Fruit fly (Drosophila melanogaster) whole organism, prepupa: Measurements from ENCODE around the gene CG13699.

Experiments
- Blimp-1 ChIP-seq: fragments of 200-800 bp; sonication (Bioruptor generic); optimal IDR thresholded peaks from 3 replicates; lab custom pipeline; 2017; ENCODE audit warnings: missing biosample characterization, missing genetic modification characterization, mild to moderate bottlenecking, moderate library complexity, missing genetic modification reagents
- CG10631 ChIP-seq: fragments of 200-800 bp; sonication (Bioruptor generic); optimal IDR thresholded peaks from 2 replicates; lab custom pipeline; 2016; ENCODE audit warnings: missing biosample characterization, missing genetic modification characterization
- CG10669 ChIP-seq: fragments of 200-800 bp; sonication (Bioruptor generic); optimal IDR thresholded peaks from 3 replicates; lab custom pipeline; 2018; ENCODE audit warnings: missing biosample characterization, mild to moderate bottlenecking, missing genetic modification characterization, moderate library complexity
- CG11294 ChIP-seq: fragments of 200-800 bp; sonication (Bioruptor generic); IDR thresholded peaks from 2 replicates; pipeline ENCODE4 v1.3.6; 2022; ENCODE audit warnings: missing biosample characterization, missing genetic modification characterization
- CG11762 ChIP-seq: fragments of 200-800 bp; sonication (Bioruptor generic); optimal IDR thresholded peaks from 3 replicates; lab custom pipeline; 2016; ENCODE audit warnings: missing biosample characterization, missing genetic modification characterization; ENCODE audit not compliant: insufficient read depth
- CG11902 ChIP-seq: fragments of 200-800 bp; sonication (Bioruptor generic); optimal IDR thresholded peaks from 3 replicates; lab custom pipeline; 2016; ENCODE audit warnings: missing biosample characterization, missing genetic modification characterization
- CG15336 ChIP-seq: fragments of 200-800 bp; sonication (Bioruptor generic); IDR thresholded peaks from 2 replicates; pipeline ENCODE4 v1.3.6; 2022; ENCODE audit warnings: missing biosample characterization, missing genetic modification characterization
- CG1621 ChIP-seq: fragments of 200-800 bp; sonication (Bioruptor generic); optimal IDR thresholded peaks from 3 replicates; lab custom pipeline; 2018; ENCODE audit warnings: missing biosample characterization, mild to moderate bottlenecking, missing genetic modification characterization
- CG16779 ChIP-seq: fragments of 200-800 bp; sonication (Bioruptor generic); optimal IDR thresholded peaks from 3 replicates; lab custom pipeline; 2017; ENCODE audit warnings: missing biosample characterization, mild to moderate bottlenecking, missing genetic modification characterization
- CG3032 ChIP-seq: fragments of 200-800 bp; optimal IDR thresholded peaks from 2 replicates; lab custom pipeline; 2019; ENCODE audit warnings: missing biosample characterization, mild to moderate bottlenecking, missing genetic modification characterization, moderate library complexity
- CG31627 ChIP-seq: fragments of 200-800 bp; sonication (Bioruptor generic); optimal IDR thresholded peaks from 3 replicates; lab custom pipeline; 2016; ENCODE audit warnings: missing biosample characterization, missing genetic modification characterization
- CG32006 ChIP-seq: fragments of 200-800 bp; sonication (Bioruptor generic); optimal IDR thresholded peaks from 3 replicates; lab custom pipeline; 2017; ENCODE audit warnings: missing biosample characterization, mild to moderate bottlenecking, missing genetic modification characterization
- CG34406 ChIP-seq: fragments of 200-800 bp; sonication (Bioruptor generic); optimal IDR thresholded peaks from 3 replicates; lab custom pipeline; 2016; ENCODE audit warnings: missing biosample characterization, missing genetic modification characterization
- CG3919 ChIP-seq: fragments of 200-800 bp; sonication (Bioruptor generic); optimal IDR thresholded peaks from 3 replicates; lab custom pipeline; 2016; ENCODE audit warnings: missing biosample characterization, missing genetic modification characterization
- CG4318 ChIP-seq: fragments of 200-800 bp; sonication (Bioruptor generic); optimal IDR thresholded peaks from 3 replicates; lab custom pipeline; 2017; ENCODE audit warnings: missing biosample characterization, mild to moderate bottlenecking, missing genetic modification characterization
- CG6163 ChIP-seq: fragments of 200-800 bp; sonication (Bioruptor generic); IDR thresholded peaks from 3 replicates; pipeline ENCODE4 v1.3.6; 2022; ENCODE audit warnings: missing biosample characterization, missing genetic modification characterization
- CG6792 ChIP-seq: fragments of 200-800 bp; sonication (Bioruptor generic); optimal IDR thresholded peaks from 3 replicates; lab custom pipeline; 2016; ENCODE audit warnings: missing biosample characterization, missing genetic modification characterization
- CG6808 ChIP-seq: fragments of 200-800 bp; sonication (Bioruptor generic); optimal IDR thresholded peaks from 3 replicates; lab custom pipeline; 2017; ENCODE audit warnings: missing biosample characterization, missing genetic modification characterization, mild to moderate bottlenecking, moderate library complexity, missing genetic modification reagents
- CG6854 ChIP-seq: fragments of 200-800 bp; sonication (Bioruptor generic); optimal IDR thresholded peaks from 2 replicates; lab custom pipeline; 2017; ENCODE audit warnings: missing biosample characterization, mild to moderate bottlenecking, missing genetic modification characterization
- CG7368 ChIP-seq: fragments of 200-800 bp; sonication (Bioruptor generic); optimal IDR thresholded peaks from 3 replicates; lab custom pipeline; 2016; ENCODE audit warnings: missing biosample characterization, missing genetic modification characterization
- CG8119 ChIP-seq: fragments of 200-800 bp; sonication (Bioruptor generic); IDR thresholded peaks from 3 replicates; pipeline ENCODE4 v1.3.6; 2022; ENCODE audit warnings: missing biosample characterization, missing genetic modification characterization
- CG8319 ChIP-seq: fragments of 200-800 bp; sonication (Bioruptor generic); optimal IDR thresholded peaks from 3 replicates; lab custom pipeline; 2016; ENCODE audit warnings: missing biosample characterization, missing genetic modification characterization
- CG9139 ChIP-seq: fragments of 200-800 bp; sonication (Bioruptor generic); optimal IDR thresholded peaks from 3 replicates; lab custom pipeline; 2017; ENCODE audit warnings: missing biosample characterization, mild to moderate bottlenecking, missing genetic modification characterization
- Eip78C ChIP-seq: fragments of 200-800 bp; sonication (Bioruptor generic); peaks from one replicate; lab custom pipeline; 2016; ENCODE audit warnings: missing biosample characterization, missing genetic modification characterization
- Eip93F ChIP-seq: fragments of 200-800 bp; sonication (Bioruptor generic); optimal IDR thresholded peaks from 2 replicates; lab custom pipeline; 2016; ENCODE audit warnings: missing biosample characterization, mild to moderate bottlenecking, missing genetic modification characterization
- Ets21C ChIP-seq: fragments of 200-800 bp; sonication (Bioruptor generic); optimal IDR thresholded peaks from 3 replicates; lab custom pipeline; 2016; ENCODE audit warnings: missing biosample characterization, missing genetic modification characterization
- Ets96B ChIP-seq: fragments of 200-800 bp; optimal IDR thresholded peaks from 2 replicates; lab custom pipeline; 2019; ENCODE audit warnings: missing biosample characterization, mild to moderate bottlenecking, missing genetic modification characterization, moderate library complexity
- Gug ChIP-seq: fragments of 200-800 bp; sonication (Bioruptor generic); IDR thresholded peaks from 2 replicates; pipeline ENCODE4 v1.3.6; 2022; ENCODE audit warnings: missing biosample characterization, missing genetic modification characterization
- Hr38 ChIP-seq: sonication (Bioruptor generic); optimal IDR thresholded peaks from 2 replicates; lab custom pipeline; 2016; ENCODE audit warnings: missing biosample characterization, missing genetic modification characterization
- Hr39 ChIP-seq: fragments of 200-800 bp; sonication (Bioruptor generic); optimal IDR thresholded peaks from 2 replicates; lab custom pipeline; 2016; ENCODE audit warnings: missing biosample characterization, missing genetic modification characterization
- Lpt ChIP-seq: fragments of 200-800 bp; sonication (Bioruptor generic); optimal IDR thresholded peaks from 3 replicates; lab custom pipeline; 2016; ENCODE audit warnings: missing biosample characterization, missing genetic modification characterization
- Met ChIP-seq: fragments of 200-800 bp; sonication (Bioruptor generic); optimal IDR thresholded peaks from 3 replicates; lab custom pipeline; 2016; ENCODE audit warnings: missing biosample characterization, missing genetic modification characterization
- OdsH ChIP-seq: fragments of 200-800 bp; sonication (Bioruptor generic); optimal IDR thresholded peaks from 3 replicates; lab custom pipeline; 2016; ENCODE audit warnings: missing biosample characterization, missing genetic modification characterization
- Smox ChIP-seq: fragments of 200-800 bp; sonication (Bioruptor generic); optimal IDR thresholded peaks from 3 replicates; lab custom pipeline; 2016; ENCODE audit warnings: missing biosample characterization, missing genetic modification characterization
- Sox14 ChIP-seq: fragments of 200-800 bp; sonication (Bioruptor generic); optimal IDR thresholded peaks from 3 replicates; lab custom pipeline; 2016; ENCODE audit warnings: missing biosample characterization, missing genetic modification characterization
- Sox15 ChIP-seq: fragments of 200-800 bp; sonication (Bioruptor generic); optimal IDR thresholded peaks from 3 replicates; lab custom pipeline; 2016; ENCODE audit warnings: missing biosample characterization, missing genetic modification characterization
- achi ChIP-seq: fragments of 200-800 bp; sonication (Bioruptor generic); optimal IDR thresholded peaks from 3 replicates; lab custom pipeline; 2016; ENCODE audit warnings: missing biosample characterization, missing genetic modification characterization
- acj6 ChIP-seq: fragments of 200-800 bp; sonication (Bioruptor generic); optimal IDR thresholded peaks from 3 replicates; lab custom pipeline; 2016; ENCODE audit warnings: missing biosample characterization, missing genetic modification characterization
- cyc ChIP-seq: fragments of 200-800 bp; sonication (Bioruptor generic); optimal IDR thresholded peaks from 3 replicates; lab custom pipeline; 2016; ENCODE audit warnings: missing biosample characterization, missing genetic modification characterization
- dac ChIP-seq: fragments of 200-800 bp; sonication (Bioruptor generic); optimal IDR thresholded peaks from 2 replicates; lab custom pipeline; 2017; ENCODE audit warnings: missing biosample characterization, mild to moderate bottlenecking, missing genetic modification characterization
- eg ChIP-seq: fragments of 200-800 bp; sonication (Bioruptor generic); IDR thresholded peaks from 3 replicates; pipeline ENCODE4 v1.3.6; 2022; ENCODE audit warnings: missing biosample characterization, missing genetic modification characterization
- fd59A ChIP-seq: fragments of 200-800 bp; sonication (Bioruptor generic); optimal IDR thresholded peaks from 2 replicates; lab custom pipeline; 2017; ENCODE audit warnings: missing biosample characterization, mild to moderate bottlenecking, missing genetic modification characterization, missing genetic modification reagents
- fkh ChIP-seq: fragments of 200-800 bp; sonication (Bioruptor generic); optimal IDR thresholded peaks from 3 replicates; lab custom pipeline; 2017; ENCODE audit warnings: missing biosample characterization, mild to moderate bottlenecking, missing genetic modification characterization, moderate library complexity
- lz ChIP-seq: fragments of 200-800 bp; sonication (Bioruptor generic); optimal IDR thresholded peaks from 3 replicates; lab custom pipeline; 2016; ENCODE audit warnings: missing biosample characterization, missing genetic modification characterization
- net ChIP-seq: fragments of 200-800 bp; sonication (Bioruptor generic); optimal IDR thresholded peaks from 3 replicates; lab custom pipeline; 2016; ENCODE audit warnings: missing biosample characterization, missing genetic modification characterization
- pdm3 ChIP-seq: fragments of 200-800 bp; sonication (Bioruptor generic); optimal IDR thresholded peaks from 3 replicates; lab custom pipeline; 2016; ENCODE audit warnings: missing biosample characterization, missing genetic modification characterization
- salr ChIP-seq, 2 experiments: fragments of 200-800 bp; sonication (Bioruptor generic); optimal IDR thresholded peaks; 3 replicates each; lab custom pipeline; 2016 to 2018; ENCODE audit warnings: missing biosample characterization in 2 of 2, missing genetic modification characterization in 2 of 2, mild to moderate bottlenecking in 1 of 2
- spab ChIP-seq: fragments of 200-800 bp; sonication (Bioruptor generic); optimal IDR thresholded peaks from 2 replicates; lab custom pipeline; 2017; ENCODE audit warnings: missing biosample characterization, mild to moderate bottlenecking, missing genetic modification characterization, missing genetic modification reagents
- ss ChIP-seq, 2 experiments: fragments of 200-800 bp; sonication (Bioruptor generic); optimal IDR thresholded peaks; 2 replicates in 1 of 2; 3 replicates in 1 of 2; lab custom pipeline; 2017 to 2018; ENCODE audit warnings: mild to moderate bottlenecking in 2 of 2, missing biosample characterization in 2 of 2, missing genetic modification characterization in 2 of 2, moderate library complexity in 1 of 2
- topi ChIP-seq: fragments of 200-800 bp; sonication (Bioruptor generic); optimal IDR thresholded peaks from 3 replicates; lab custom pipeline; 2016; ENCODE audit warnings: missing biosample characterization, missing genetic modification characterization
- vri ChIP-seq: fragments of 200-800 bp; sonication (Bioruptor generic); optimal IDR thresholded peaks from 3 replicates; lab custom pipeline; 2016; ENCODE audit warnings: missing biosample characterization, mild to moderate bottlenecking, missing genetic modification characterization

The CG13699 gene

dm6 chr3L:18192858-18193478 lies 30.6 kb upstream of the CG13699 start:
- TF ChIP-seq CG7368 (GFP tag; lab: Kevin White, UChicago) = peak; percentile 75
- peak; percentile 57 for TF ChIP-seq CG32006 (GFP tag; lab: Kevin White, UChicago)
- peak; percentile 90 for TF ChIP-seq achi
- peak; percentile 86 for TF ChIP-seq CG11902 (GFP tag; lab: Kevin White, UChicago)
- peak; percentile 65 for TF ChIP-seq CG1621
- peak; percentile 73 for TF ChIP-seq Hr39 (GFP tag; lab: Kevin White, UChicago)
- peak; percentile 73 for TF ChIP-seq lz
- TF ChIP-seq CG6163 (GFP tag; lab: Robert Waterston, UW) = peak; percentile 74
- TF ChIP-seq CG8119 (GFP tag; lab: Robert Waterston, UW) = peak; percentile 69
- TF ChIP-seq acj6 (GFP tag; lab: Kevin White, UChicago) = peak; percentile 91
- TF ChIP-seq CG15336 (GFP tag; lab: Robert Waterston, UW) = peak; percentile 49
- no peak for TF ChIP-seq CG4318 (GFP tag; lab: Kevin White, UChicago)
- peak; percentile 97 for TF ChIP-seq CG3032
- TF ChIP-seq CG16779 = peak; percentile 66
- peak; percentile 76 for TF ChIP-seq CG11762 (GFP tag; lab: Kevin White, UChicago)
- peak; percentile 64 for TF ChIP-seq Lpt (GFP tag; lab: Kevin White, UChicago)
- TF ChIP-seq CG34406 (GFP tag; lab: Kevin White, UChicago) = peak; percentile 95
- TF ChIP-seq CG9139 (GFP tag; lab: Kevin White, UChicago) = peak; percentile 90
- peak; percentile 85 for TF ChIP-seq Met
- TF ChIP-seq Smox (GFP tag; lab: Kevin White, UChicago) = peak; percentile 84
- TF ChIP-seq Eip93F = peak; percentile 59
- TF ChIP-seq CG8319 (GFP tag; lab: Kevin White, UChicago) = peak; percentile 78
- TF ChIP-seq OdsH = peak; percentile 88
- TF ChIP-seq Sox15 (GFP tag; lab: Kevin White, UChicago) = peak; percentile 84
- peak; percentile 34; the same call in 1 of the 2 replicates for TF ChIP-seq Gug
- peak; percentile 75 for TF ChIP-seq fd59A (GFP tag; lab: Kevin White, UChicago)
- TF ChIP-seq vri (GFP tag; lab: Kevin White, UChicago) = peak; percentile 73
- TF ChIP-seq Blimp-1 (GFP tag; lab: Kevin White, UChicago) = peak; percentile 87
- no peak for TF ChIP-seq Hr38 (GFP tag; lab: Kevin White, UChicago)
- TF ChIP-seq Ets21C (GFP tag; lab: Kevin White, UChicago) = peak; percentile 50
- peak; percentile 75 for TF ChIP-seq CG6854 (GFP tag; lab: Kevin White, UChicago)
- TF ChIP-seq CG10631 (GFP tag; lab: Kevin White, UChicago) = peak; percentile 92
- peak; percentile 95 for TF ChIP-seq Eip78C (GFP tag; lab: Kevin White, UChicago)
- TF ChIP-seq pdm3 (GFP tag; lab: Kevin White, UChicago) = peak; percentile 72
- peak; percentile 83 for TF ChIP-seq cyc
- TF ChIP-seq fkh = peak; percentile 59
- TF ChIP-seq CG6808 (GFP tag; lab: Kevin White, UChicago) = peak; percentile 92
- peak; percentile 84 for TF ChIP-seq topi (GFP tag; lab: Kevin White, UChicago)
- TF ChIP-seq CG31627 (GFP tag; lab: Kevin White, UChicago) = peak; percentile 79
- no peak for TF ChIP-seq CG11294 (GFP tag; lab: Robert Waterston, UW)
- TF ChIP-seq net (GFP tag; lab: Kevin White, UChicago) = peak; percentile 73
- TF ChIP-seq spab (GFP tag; lab: Kevin White, UChicago) = peak; percentile 91
- TF ChIP-seq ss (GFP tag; optimal IDR thresholded peaks at IDR 0.05; lab: Kevin White, UChicago) = peak; percentile 91 to 92
- no peak for TF ChIP-seq eg (GFP tag; lab: Robert Waterston, UW)
- peak; percentile 44 to 73 for TF ChIP-seq salr (GFP tag; optimal IDR thresholded peaks at IDR 0.05; lab: Kevin White, UChicago)
- peak; percentile 86 for TF ChIP-seq CG6792 (GFP tag; lab: Kevin White, UChicago)
- TF ChIP-seq CG10669 (GFP tag; lab: Kevin White, UChicago) = peak; percentile 88
- TF ChIP-seq Ets96B (tag; lab: Kevin White, UChicago) = peak; percentile 94
- TF ChIP-seq dac = no peak
- TF ChIP-seq CG3919 (GFP tag; lab: Kevin White, UChicago) = peak; percentile 89
- TF ChIP-seq Sox14 = peak; percentile 66
